Worm (Caenorhabditis elegans): ENCODE data around the gene srd-49.

The srd-49 gene

ce11 chrV:10123324-10123723 is 28.9 kb downstream of the srd-49 start, which contains the start of gene C08B6.6:
Gene C08B6.6 (plus strand): TSS chrV:10123624.
- no peak for TF ChIP-seq ztf-23 (GFP tag; IDR thresholded peaks at IDR 0.05)
- TF ChIP-seq med-1 (GFP tag; optimal IDR thresholded peaks at IDR 0.05; ENCODE audit: insufficient read depth), result no peak
- no peak for TF ChIP-seq cog-1 (tag; optimal IDR thresholded peaks at IDR 0.05)
- TF ChIP-seq T22C8.4 (GFP tag; IDR thresholded peaks at IDR 0.05), result no peak

ce11 chrV:10124799-10125548 is 30.5 kb downstream of the srd-49 start, which contains the start of gene C08B6.10:
Gene C08B6.10 (plus strand): TSS chrV:10125498.
- TF ChIP-seq ztf-29 (GFP tag; IDR thresholded peaks at IDR 0.05), result no peak
- no peak for TF ChIP-seq med-1 (GFP tag; optimal IDR thresholded peaks at IDR 0.05; ENCODE audit: insufficient read depth)
- TF ChIP-seq tab-1 (GFP tag; IDR thresholded peaks at IDR 0.05), result no peak
- no peak for TF ChIP-seq flt-1 (GFP tag; IDR thresholded peaks at IDR 0.05)
- TF ChIP-seq klf-2 (GFP tag; conservative IDR thresholded peaks at IDR 0.05), result no peak
- no peak for TF ChIP-seq cog-1 (tag; optimal IDR thresholded peaks at IDR 0.05)

DNA sequence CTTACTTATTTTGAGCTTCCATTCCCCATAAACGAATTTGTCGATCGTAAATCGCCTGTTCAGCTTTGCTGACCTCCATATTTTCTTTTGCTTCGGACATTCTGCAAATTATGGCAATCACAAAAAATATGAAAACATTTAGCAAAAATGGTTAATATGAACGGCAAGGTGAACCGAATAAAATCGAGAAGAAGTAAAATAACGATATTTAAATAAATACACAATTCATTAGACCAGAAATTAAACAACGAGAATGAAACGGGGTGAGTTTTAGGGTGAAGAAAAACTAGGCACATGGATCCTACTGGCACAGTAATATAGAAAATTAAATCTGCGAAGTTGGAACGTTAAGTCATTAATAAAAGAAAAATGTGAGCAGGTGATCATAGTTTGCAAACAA is 35.7 kb downstream of the srd-49 start, which contains the start of gene aos-1:
Gene aos-1, minus strand, starts transcription at position 101 of the 400 bp plus-strand sequence.
- TF ChIP-seq tab-1 (GFP tag; IDR thresholded peaks at IDR 0.05) (no peak), med-1 (GFP tag; optimal IDR thresholded peaks at IDR 0.05; ENCODE audit: insufficient read depth) (no peak), T22C8.4 (GFP tag; IDR thresholded peaks at IDR 0.05) (no peak), ref-1 (GFP tag; conservative IDR thresholded peaks at IDR 0.05) (no peak), flt-1 (GFP tag; IDR thresholded peaks at IDR 0.05) (no peak), ztf-23 (GFP tag; IDR thresholded peaks at IDR 0.05) (no peak), cog-1 (tag; optimal IDR thresholded peaks at IDR 0.05) (no peak), ztf-29 (GFP tag; IDR thresholded peaks at IDR 0.05) (no peak), klf-2 (GFP tag; conservative IDR thresholded peaks at IDR 0.05) (no peak)

DNA sequence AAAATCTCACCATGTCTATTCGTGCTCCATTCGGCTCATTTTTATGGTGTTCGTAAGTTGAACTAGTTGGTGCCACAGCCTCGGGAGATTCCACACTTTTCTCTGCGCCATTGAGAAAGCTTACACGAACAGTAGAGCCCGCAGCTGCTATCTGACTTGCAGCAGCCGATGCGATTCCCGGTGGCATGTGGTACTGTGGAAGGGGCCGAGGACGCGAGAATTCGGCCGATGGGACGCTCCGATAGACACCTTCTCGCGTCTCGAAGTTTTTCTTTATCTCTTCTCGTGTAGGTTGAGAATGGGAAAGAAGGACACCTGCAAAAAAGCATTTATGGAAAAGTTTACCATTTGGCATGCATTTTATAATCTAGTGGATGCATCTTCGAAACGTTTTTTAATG is 38.8 kb downstream of the srd-49 start:
- no peak for TF ChIP-seq klf-2 (GFP tag; conservative IDR thresholded peaks at IDR 0.05)
- TF ChIP-seq flt-1 (GFP tag; IDR thresholded peaks at IDR 0.05), result no peak
- no peak for TF ChIP-seq ztf-23 (GFP tag; IDR thresholded peaks at IDR 0.05)
- no peak for TF ChIP-seq tab-1 (GFP tag; IDR thresholded peaks at IDR 0.05)
- no peak for TF ChIP-seq ztf-29 (GFP tag; IDR thresholded peaks at IDR 0.05)
- no peak for TF ChIP-seq med-1 (GFP tag; optimal IDR thresholded peaks at IDR 0.05; ENCODE audit: insufficient read depth)
- TF ChIP-seq cog-1 (tag; optimal IDR thresholded peaks at IDR 0.05), result no peak
- TF ChIP-seq ref-1 (GFP tag; conservative IDR thresholded peaks at IDR 0.05), result no peak
- TF ChIP-seq T22C8.4 (GFP tag; IDR thresholded peaks at IDR 0.05), result no peak

DNA sequence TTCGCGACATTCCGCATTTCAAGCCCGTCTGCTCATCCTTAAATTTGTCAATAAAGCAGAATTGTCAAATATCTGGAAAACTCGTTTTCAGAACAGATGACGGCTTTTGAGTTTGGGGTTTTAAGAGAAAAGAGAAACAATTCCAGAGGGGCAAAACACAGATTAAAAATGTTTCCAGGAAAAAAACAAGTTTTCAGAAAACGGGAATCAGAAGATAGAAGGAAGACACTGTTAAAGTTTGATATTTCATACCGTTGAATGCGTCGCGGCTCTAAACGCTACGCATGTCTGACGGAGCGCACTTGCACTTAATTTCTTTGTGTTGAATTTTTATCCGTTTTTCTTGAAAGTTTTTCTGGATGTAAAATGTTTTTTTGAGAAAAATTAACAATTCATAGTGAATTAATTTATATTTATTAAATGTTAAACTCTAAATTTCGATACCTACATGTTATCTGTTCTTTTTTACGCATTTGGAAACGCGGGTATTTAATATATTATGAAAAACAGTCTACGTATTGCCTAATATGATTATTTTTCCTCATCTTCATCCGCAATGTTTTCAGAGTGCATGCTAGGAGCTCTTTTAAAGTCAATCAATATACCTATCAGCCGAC is 39.7 kb downstream of the srd-49 start, which contains the start of the genes C08B6.18, wdr-20 and C08B6.8:
Gene C08B6.18, minus strand, starts transcription at position 51 of the 617 bp plus-strand sequence.
Gene wdr-20, minus strand, starts transcription at position 82 of the 617 bp plus-strand sequence.
Gene C08B6.8, plus strand, starts transcription at position 567 of the 617 bp plus-strand sequence.
- TF ChIP-seq cog-1 (tag; optimal IDR thresholded peaks at IDR 0.05) (no peak), ref-1 (GFP tag; conservative IDR thresholded peaks at IDR 0.05) (no peak), ztf-29 (GFP tag; IDR thresholded peaks at IDR 0.05) (no peak), tab-1 (GFP tag; IDR thresholded peaks at IDR 0.05) (no peak), T22C8.4 (GFP tag; IDR thresholded peaks at IDR 0.05) (no peak), ztf-23 (GFP tag; IDR thresholded peaks at IDR 0.05) (no peak), flt-1 (GFP tag; IDR thresholded peaks at IDR 0.05) (no peak), klf-2 (GFP tag; conservative IDR thresholded peaks at IDR 0.05) (no peak), med-1 (GFP tag; optimal IDR thresholded peaks at IDR 0.05; ENCODE audit: insufficient read depth) (no peak)

ce11 chrV:10145653-10146052 is 51.2 kb downstream of the srd-49 start, which contains the start of gene C51E3.9:
Gene C51E3.9 (plus strand): TSS chrV:10145953.
- TF ChIP-seq ref-1 (GFP tag; conservative IDR thresholded peaks at IDR 0.05) (no peak), T22C8.4 (GFP tag; IDR thresholded peaks at IDR 0.05) (no peak), klf-2 (GFP tag; conservative IDR thresholded peaks at IDR 0.05) (no peak), med-1 (GFP tag; optimal IDR thresholded peaks at IDR 0.05; ENCODE audit: insufficient read depth) (no peak), ztf-23 (GFP tag; IDR thresholded peaks at IDR 0.05) (no peak), flt-1 (GFP tag; IDR thresholded peaks at IDR 0.05) (no peak), ztf-29 (GFP tag; IDR thresholded peaks at IDR 0.05) (no peak), tab-1 (GFP tag; IDR thresholded peaks at IDR 0.05) (no peak), cog-1 (tag; optimal IDR thresholded peaks at IDR 0.05) (no peak)
